Fruit fly (Drosophila melanogaster) whole organism, embryonic: ENCODE measurements around the gene CG42375.
A peak's percentile ranks its signal among the peaks of the same experiment; 100 is the strongest.

Experiments used
- Adf1 ChIP-seq: fragments of 200-800 bp; sonication (Bioruptor generic); IDR thresholded peaks from 2 replicates; pipeline ENCODE4 v1.3.6; 2022; ENCODE audit warnings: missing biosample characterization, missing genetic modification characterization
- BEAF-32 ChIP-seq: fragments of 200-800 bp; sonication (Bioruptor generic); optimal IDR thresholded peaks from 3 replicates; lab custom pipeline; 2017; ENCODE audit warnings: missing biosample characterization, missing genetic modification characterization, mild to moderate bottlenecking, moderate library complexity, missing genetic modification reagents
- CG11456 ChIP-seq: fragments of 200-800 bp; sonication (Bioruptor generic); IDR thresholded peaks from 3 replicates; pipeline ENCODE4 v1.3.6; 2022; ENCODE audit warnings: missing biosample characterization, missing genetic modification characterization
- CG11504 ChIP-seq: fragments of 200-800 bp; sonication (Bioruptor generic); optimal IDR thresholded peaks from 3 replicates; lab custom pipeline; 2019; ENCODE audit warnings: missing biosample characterization, mild to moderate bottlenecking, missing genetic modification characterization, moderate library complexity
- CG11695 ChIP-seq: fragments of 200-800 bp; sonication (Bioruptor generic); IDR thresholded peaks from 3 replicates; pipeline ENCODE4 v1.3.6; 2022; ENCODE audit warnings: missing biosample characterization, missing genetic modification characterization
- CG11723 ChIP-seq: fragments of 200-800 bp; sonication (Bioruptor generic); optimal IDR thresholded peaks from 2 replicates; lab custom pipeline; 2017; ENCODE audit warnings: missing biosample characterization, mild to moderate bottlenecking, missing genetic modification characterization
- CG12155 ChIP-seq: fragments of 200-800 bp; sonication (Bioruptor generic); optimal IDR thresholded peaks from 3 replicates; lab custom pipeline; 2016; ENCODE audit warnings: missing biosample characterization, missing genetic modification characterization
- CG13894 ChIP-seq: fragments of 200-800 bp; sonication (Bioruptor generic); optimal IDR thresholded peaks from 3 replicates; lab custom pipeline; 2018; ENCODE audit warnings: missing biosample characterization, mild to moderate bottlenecking, missing genetic modification characterization, moderate library complexity
- CG14860 ChIP-seq: fragments of 200-800 bp; sonication (Bioruptor generic); IDR thresholded peaks from 3 replicates; pipeline ENCODE4 v1.3.6; 2022; ENCODE audit warnings: missing biosample characterization, missing genetic modification characterization; ENCODE audit not compliant: partially characterized antibody
- CG17359 ChIP-seq: fragments of 200-800 bp; sonication (Bioruptor generic); optimal IDR thresholded peaks from 3 replicates; lab custom pipeline; 2018; ENCODE audit warnings: missing biosample characterization, mild to moderate bottlenecking, missing genetic modification characterization, moderate library complexity
- CG18599 ChIP-seq: fragments of 200-800 bp; sonication (Bioruptor generic); optimal IDR thresholded peaks from 3 replicates; lab custom pipeline; 2017; ENCODE audit warnings: missing biosample characterization, missing genetic modification characterization, mild to moderate bottlenecking, moderate library complexity, missing genetic modification reagents
- CG31224 ChIP-seq: fragments of 200-800 bp; sonication (Bioruptor generic); IDR thresholded peaks from 2 replicates; pipeline ENCODE4 v1.3.6; 2022; ENCODE audit warnings: missing biosample characterization, missing genetic modification characterization
- CG6683 ChIP-seq: fragments of 200-800 bp; sonication (Bioruptor generic); optimal IDR thresholded peaks from 2 replicates; lab custom pipeline; 2017; ENCODE audit warnings: missing biosample characterization, mild to moderate bottlenecking, missing genetic modification characterization, missing genetic modification reagents
- CG6813 ChIP-seq: fragments of 200-800 bp; sonication (Bioruptor generic); optimal IDR thresholded peaks from 2 replicates; lab custom pipeline; 2017; ENCODE audit warnings: missing biosample characterization, missing genetic modification characterization, mild to moderate bottlenecking, moderate library complexity, missing genetic modification reagents
- CG8290 ChIP-seq, 3 experiments: fragments of 200-800 bp; sonication (Bioruptor generic); optimal IDR thresholded peaks; 2 replicates each; lab custom pipeline; 2016 to 2019; ENCODE audit warnings: missing biosample characterization in 3 of 3, missing genetic modification characterization in 3 of 3, mild to moderate bottlenecking in 2 of 3, moderate library complexity in 1 of 3
- CG8924 ChIP-seq: fragments of 200-800 bp; optimal IDR thresholded peaks from 3 replicates; lab custom pipeline; 2019; ENCODE audit warnings: missing biosample characterization, mild to moderate bottlenecking, missing genetic modification characterization, moderate library complexity
- CkIIα-i1 ChIP-seq: fragments of 200-800 bp; sonication (Bioruptor generic); IDR thresholded peaks from 2 replicates; pipeline ENCODE4 v1.3.6; 2022; ENCODE audit warnings: missing biosample characterization, missing genetic modification characterization
- Deaf1 ChIP-seq: fragments of 200-800 bp; optimal IDR thresholded peaks from 3 replicates; lab custom pipeline; 2019; ENCODE audit warnings: missing biosample characterization, mild to moderate bottlenecking, missing genetic modification characterization, moderate library complexity
- Ets65A ChIP-seq: fragments of 200-800 bp; sonication (Bioruptor generic); peaks from one replicate; lab custom pipeline; 2016; ENCODE audit warnings: missing biosample characterization, missing genetic modification characterization
- Gug ChIP-seq: fragments of 200-800 bp; sonication (Bioruptor generic); IDR thresholded peaks from 4 replicates; pipeline ENCODE4 v1.3.6; 2022; ENCODE audit warnings: missing biosample characterization, missing genetic modification characterization
- Hey ChIP-seq: fragments of 200-800 bp; sonication (Bioruptor generic); optimal IDR thresholded peaks from 3 replicates; lab custom pipeline; 2018; ENCODE audit warnings: missing biosample characterization, mild to moderate bottlenecking, missing genetic modification characterization
- Hr51 ChIP-seq, 2 experiments: fragments of 200-800 bp; sonication (Bioruptor generic); optimal IDR thresholded peaks; 2 replicates in 1 of 2; 3 replicates in 1 of 2; lab custom pipeline; 2016 to 2018; ENCODE audit warnings: missing biosample characterization in 2 of 2, missing genetic modification characterization in 2 of 2, mild to moderate bottlenecking in 1 of 2, moderate library complexity in 1 of 2
- Nf-YB ChIP-seq: fragments of 200-800 bp; sonication (Bioruptor generic); optimal IDR thresholded peaks from 3 replicates; lab custom pipeline; 2019; ENCODE audit warnings: missing biosample characterization, mild to moderate bottlenecking, missing genetic modification characterization, moderate library complexity
- Six4 ChIP-seq: fragments of 200-800 bp; sonication (Bioruptor generic); optimal IDR thresholded peaks from 2 replicates; lab custom pipeline; 2016; ENCODE audit warnings: missing biosample characterization, missing genetic modification characterization
- Sry-β ChIP-seq: fragments of 200-800 bp; sonication (Bioruptor generic); optimal IDR thresholded peaks from 2 replicates; lab custom pipeline; 2018; ENCODE audit warnings: missing biosample characterization, mild to moderate bottlenecking, missing genetic modification characterization, moderate library complexity
- Taf1 ChIP-seq: fragments of 200-800 bp; sonication (Bioruptor generic); IDR thresholded peaks from 2 replicates; pipeline ENCODE4 v1.3.6; 2022; ENCODE audit warnings: missing biosample characterization, missing genetic modification characterization
- abd-A ChIP-seq: fragments of 200-800 bp; sonication (Bioruptor generic); optimal IDR thresholded peaks from 3 replicates; lab custom pipeline; 2019; ENCODE audit warnings: missing biosample characterization, mild to moderate bottlenecking, missing genetic modification characterization, moderate library complexity
- cg ChIP-seq: fragments of 200-800 bp; sonication (Bioruptor generic); optimal IDR thresholded peaks from 3 replicates; lab custom pipeline; 2019; ENCODE audit warnings: missing biosample characterization, mild to moderate bottlenecking, missing genetic modification characterization, moderate library complexity
- chinmo ChIP-seq: fragments of 200-800 bp; sonication (Bioruptor generic); IDR thresholded peaks from 4 replicates; pipeline ENCODE4 v1.3.6; 2022; ENCODE audit warnings: missing biosample characterization, missing genetic modification characterization; ENCODE audit not compliant: partially characterized antibody
- ci ChIP-seq: fragments of 200-800 bp; sonication (Bioruptor generic); IDR thresholded peaks from 3 replicates; pipeline ENCODE4 v1.3.6; 2022; ENCODE audit warnings: missing biosample characterization, missing genetic modification characterization
- crol ChIP-seq: fragments of 200-800 bp; sonication (Bioruptor generic); IDR thresholded peaks from 2 replicates; pipeline ENCODE4 v1.3.6; 2022; ENCODE audit warnings: missing biosample characterization, missing genetic modification characterization
- dmrt11E ChIP-seq: fragments of 200-800 bp; sonication (Bioruptor generic); optimal IDR thresholded peaks from 3 replicates; lab custom pipeline; 2018; ENCODE audit warnings: missing biosample characterization, mild to moderate bottlenecking, missing genetic modification characterization, moderate library complexity
- gce ChIP-seq: fragments of 200-800 bp; sonication (Bioruptor generic); IDR thresholded peaks from 3 replicates; pipeline ENCODE4 v1.3.6; 2022; ENCODE audit warnings: missing biosample characterization, missing genetic modification characterization
- ham ChIP-seq: fragments of 200-800 bp; sonication (Bioruptor generic); IDR thresholded peaks from 2 replicates; pipeline ENCODE4 v1.3.6; 2022; ENCODE audit warnings: missing biosample characterization, missing genetic modification characterization
- klu ChIP-seq: fragments of 200-800 bp; sonication (Bioruptor generic); IDR thresholded peaks from 2 replicates; pipeline ENCODE4 v1.3.6; 2022; ENCODE audit warnings: missing biosample characterization, missing genetic modification characterization
- lab ChIP-seq: fragments of 200-800 bp; sonication (Bioruptor generic); optimal IDR thresholded peaks from 3 replicates; lab custom pipeline; 2017; ENCODE audit warnings: missing biosample characterization, missing genetic modification characterization, mild to moderate bottlenecking, moderate library complexity, missing genetic modification reagents
- mirr ChIP-seq: fragments of 200-800 bp; sonication (Bioruptor generic); optimal IDR thresholded peaks from 3 replicates; lab custom pipeline; 2018; ENCODE audit warnings: missing biosample characterization, mild to moderate bottlenecking, missing genetic modification characterization
- nau ChIP-seq: fragments of 200-800 bp; sonication (Bioruptor generic); optimal IDR thresholded peaks from 3 replicates; lab custom pipeline; 2017; ENCODE audit warnings: missing biosample characterization, mild to moderate bottlenecking, missing genetic modification characterization, missing genetic modification reagents
- sd ChIP-seq: fragments of 200-800 bp; sonication (Bioruptor generic); optimal IDR thresholded peaks from 3 replicates; lab custom pipeline; 2018; ENCODE audit warnings: missing biosample characterization, mild to moderate bottlenecking, missing genetic modification characterization, moderate library complexity
- seq ChIP-seq: fragments of 200-800 bp; sonication (Bioruptor generic); IDR thresholded peaks from 2 replicates; pipeline ENCODE4 v1.3.6; 2022; ENCODE audit warnings: missing biosample characterization, missing genetic modification characterization
- slbo ChIP-seq: fragments of 200-800 bp; sonication (Bioruptor generic); IDR thresholded peaks from 2 replicates; pipeline ENCODE4 v1.3.6; 2022; ENCODE audit warnings: missing biosample characterization, missing genetic modification characterization
- sna ChIP-seq: fragments of 200-800 bp; sonication (Bioruptor generic); IDR thresholded peaks from 2 replicates; pipeline ENCODE4 v1.3.6; 2022; ENCODE audit warnings: missing biosample characterization, missing genetic modification characterization; ENCODE audit not compliant: partially characterized antibody
- sob ChIP-seq: fragments of 200-800 bp; sonication (Bioruptor generic); IDR thresholded peaks from 2 replicates; pipeline ENCODE4 v1.3.6; 2022; ENCODE audit warnings: missing biosample characterization, missing genetic modification characterization
- sr ChIP-seq: fragments of 200-800 bp; sonication (Bioruptor generic); IDR thresholded peaks from 3 replicates; pipeline ENCODE4 v1.3.6; 2022; ENCODE audit warnings: missing biosample characterization, missing genetic modification characterization
- tna ChIP-seq: fragments of 200-800 bp; sonication (Bioruptor generic); IDR thresholded peaks from 2 replicates; pipeline ENCODE4 v1.3.6; 2022; ENCODE audit warnings: missing biosample characterization, missing genetic modification characterization; ENCODE audit not compliant: partially characterized antibody
- toy ChIP-seq: fragments of 200-800 bp; sonication (Bioruptor generic); IDR thresholded peaks from 2 replicates; pipeline ENCODE4 v1.3.6; 2022; ENCODE audit warnings: missing biosample characterization, missing genetic modification characterization
- yki ChIP-seq: fragments of >200 bp; optimal IDR thresholded peaks from 3 replicates; lab custom pipeline; 2018
- zen2 ChIP-seq: fragments of 200-800 bp; sonication (Bioruptor generic); IDR thresholded peaks from 3 replicates; pipeline ENCODE4 v1.3.6; 2022; ENCODE audit warnings: missing biosample characterization, missing genetic modification characterization; ENCODE audit not compliant: partially characterized antibody
- zfh2 ChIP-seq: fragments of 200-800 bp; sonication (Bioruptor generic); optimal IDR thresholded peaks from 2 replicates; lab custom pipeline; 2016; ENCODE audit warnings: missing biosample characterization, missing genetic modification characterization

CG42375 gene

dm6 chr3R:13804971-13805603, 25.7 kb downstream of the CG42375 start (continued):
- TF ChIP-seq CG17359 (tag; lab: Kevin White, UChicago) (no peak), BEAF-32 (GFP tag; lab: Kevin White, UChicago) (no peak), Ets65A (GFP tag; lab: Kevin White, UChicago) (no peak), CG11504 (tag; lab: Kevin White, UChicago) (peak; percentile 50), toy (GFP tag; lab: Robert Waterston, UW) (no peak), klu (GFP tag; lab: Robert Waterston, UW) (no peak), cg (GFP tag; lab: Kevin White, UChicago) (peak; percentile 50), CG11723 (GFP tag; lab: Kevin White, UChicago) (no peak), CkIIα-i1 (no peak), sob (no peak), crol (GFP tag; lab: Robert Waterston, UW) (peak; percentile 98), zfh2 (GFP tag; lab: Kevin White, UChicago) (no peak), ci (GFP tag; lab: Robert Waterston, UW) (0 out of 3 replicates have a peak, but pooled peaks have one; percentile 23), yki (no peak), Hey (tag; lab: Kevin White, UChicago) (peak; percentile 49), CG14860 (GFP tag; lab: Robert Waterston, UW) (no peak), CG6813 (no peak), abd-A (tag; lab: Kevin White, UChicago) (peak; percentile 88), Taf1 (GFP tag; lab: Robert Waterston, UW) (no peak), Gug (GFP tag; lab: Robert Waterston, UW) (0 out of 4 replicates have a peak, but pooled peaks have one; percentile 14), nau (GFP tag; lab: Kevin White, UChicago) (no peak), CG13894 (tag; lab: Kevin White, UChicago) (peak; percentile 23), seq (GFP tag; lab: Robert Waterston, UW) (no peak), dmrt11E (tag; lab: Kevin White, UChicago) (no peak), lab (GFP tag; lab: Kevin White, UChicago) (no peak), Sry-β (GFP tag; lab: Kevin White, UChicago) (no peak), gce (no peak), mirr (GFP tag; lab: Kevin White, UChicago) (peak; percentile 59), CG6683 (no peak), sd (peak; percentile 14), zen2 (GFP tag; lab: Robert Waterston, UW) (0 out of 3 replicates have a peak, but pooled peaks have one; percentile 46), Hr51 (GFP tag; optimal IDR thresholded peaks at IDR 0.05; lab: Kevin White, UChicago) (peak in 1 of 2 experiments; percentile 25), CG11695 (GFP tag; lab: Robert Waterston, UW) (no peak), Adf1 (GFP tag; lab: Robert Waterston, UW) (peak; percentile 68), CG31224 (GFP tag; lab: Robert Waterston, UW) (peak; percentile 89), slbo (GFP tag; lab: Robert Waterston, UW) (no peak), sr (GFP tag; lab: Robert Waterston, UW) (no peak), CG8924 (tag; lab: Kevin White, UChicago) (peak; percentile 5), CG12155 (GFP tag; lab: Kevin White, UChicago) (no peak), Deaf1 (tag; lab: Kevin White, UChicago) (peak; percentile 10), Nf-YB (no peak), CG8290 (GFP tag; optimal IDR thresholded peaks at IDR 0.05; lab: Kevin White, UChicago) (no peak), CG8290 (tag; optimal IDR thresholded peaks at IDR 0.05; lab: Kevin White, UChicago) (no peak), chinmo (GFP tag; lab: Robert Waterston, UW) (0 out of 4 replicates have a peak, but pooled peaks have one; percentile 69), ham (GFP tag; lab: Robert Waterston, UW) (no peak), CG11456 (no peak), tna (GFP tag; lab: Robert Waterston, UW) (no peak), Six4 (GFP tag; lab: Kevin White, UChicago) (no peak), CG18599 (peak; percentile 17), sna (no peak)
